Fruit fly (Drosophila melanogaster) whole organism: ENCODE results near the gene mon2.
A peak's percentile ranks its signal among the peaks of the same experiment; 100 is the strongest.

ENCODE experiments used
- CG8478 ChIP-seq: fragments of >200 bp; optimal IDR thresholded peaks from 2 replicates; lab custom pipeline; 2018; ENCODE audit warnings: inconsistent platforms
- Dll ChIP-seq: fragments of >200 bp; optimal IDR thresholded peaks from 2 replicates; lab custom pipeline; 2017
- EcR ChIP-seq, 2 experiments: fragments of >200 bp; optimal IDR thresholded peaks; 2 replicates each; lab custom pipeline; 2017; ENCODE audit warnings: missing biosample characterization in 2 of 2, missing genetic modification characterization in 2 of 2, missing genetic modification reagents in 2 of 2
- pan ChIP-seq: fragments of >200 bp; optimal IDR thresholded peaks from 2 replicates; lab custom pipeline; 2017
- psq ChIP-seq: fragments of >200 bp; optimal IDR thresholded peaks from 2 replicates; lab custom pipeline; 2017
- usp ChIP-seq: fragments of >200 bp; optimal IDR thresholded peaks from 2 replicates; lab custom pipeline; 2017; ENCODE audit warnings: missing biosample characterization, missing genetic modification characterization, mixed read lengths

Gene mon2

DNA sequence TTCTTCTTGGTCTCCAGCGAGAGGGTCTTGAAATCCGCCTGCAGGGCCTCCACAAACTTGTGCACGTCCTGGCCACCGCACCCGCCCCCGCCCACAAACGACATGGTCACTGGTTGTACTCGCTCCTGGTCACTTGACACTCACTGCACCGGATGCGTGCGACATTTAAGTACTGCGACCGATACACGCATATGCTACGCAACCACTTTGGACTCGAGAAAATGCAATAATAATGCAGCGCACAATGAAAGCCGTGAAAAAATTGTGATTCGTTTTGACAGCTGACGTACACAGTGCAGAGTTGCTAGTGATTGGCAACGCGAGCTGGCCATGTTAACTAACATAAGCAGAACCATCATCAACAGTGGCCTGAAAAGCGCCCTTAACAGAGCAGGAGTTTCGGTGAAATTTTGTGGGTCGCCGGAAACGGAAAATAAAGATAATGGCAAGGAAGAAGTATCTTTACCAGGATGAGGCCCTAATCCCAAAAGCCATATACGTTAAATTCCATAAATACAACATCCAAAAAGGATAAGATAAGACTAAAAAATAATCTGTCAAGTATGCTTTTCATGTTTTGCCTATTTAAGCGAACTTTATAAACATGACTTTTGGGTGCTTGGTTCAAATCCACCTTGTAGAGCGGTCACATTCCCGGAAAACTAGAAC is at the start of gene mon2, which contains the start of gene CG8673:
Gene mon2, minus strand, starts transcription at position 300 of the 669 bp plus-strand sequence.
Gene CG8673, plus strand, starts transcription at position 619 of the 669 bp plus-strand sequence.
- TF ChIP-seq Dll (lab: Kevin White, UChicago) (no peak), EcR (GFP tag; optimal IDR thresholded peaks at IDR 0.05; lab: Kevin White, UChicago) (no peak), CG8478 (lab: Kevin White, UChicago) (no peak), usp (GFP tag; lab: Kevin White, UChicago) (no peak)

DNA sequence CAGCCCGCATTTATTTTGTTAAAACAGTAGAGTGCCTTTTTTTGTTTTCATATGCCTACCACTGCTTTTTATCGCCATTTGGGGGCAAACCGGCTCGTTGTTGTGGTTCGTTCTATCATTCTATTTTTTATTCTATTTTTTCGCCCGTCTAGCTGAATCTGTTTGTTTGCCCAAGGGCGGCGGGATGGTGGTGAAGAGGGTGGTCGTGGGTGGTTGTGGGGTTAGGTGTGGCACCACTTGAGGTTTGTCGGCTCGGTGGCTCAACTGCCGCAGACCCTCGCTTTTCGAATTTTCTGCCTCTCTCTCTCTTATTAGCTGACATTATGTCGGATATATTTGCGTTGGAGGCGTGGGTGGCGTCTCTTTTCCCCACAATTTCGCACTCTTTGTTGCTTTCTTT is 47.7 kb upstream of the mon2 start:
- TF ChIP-seq CG8478 (lab: Kevin White, UChicago) (no peak), Dll (lab: Kevin White, UChicago) (no peak), usp (GFP tag; lab: Kevin White, UChicago) (no peak), pan (lab: Kevin White, UChicago) (no peak), psq (lab: Kevin White, UChicago) (no peak), EcR (GFP tag; optimal IDR thresholded peaks at IDR 0.05; lab: Kevin White, UChicago) (no peak)

DNA sequence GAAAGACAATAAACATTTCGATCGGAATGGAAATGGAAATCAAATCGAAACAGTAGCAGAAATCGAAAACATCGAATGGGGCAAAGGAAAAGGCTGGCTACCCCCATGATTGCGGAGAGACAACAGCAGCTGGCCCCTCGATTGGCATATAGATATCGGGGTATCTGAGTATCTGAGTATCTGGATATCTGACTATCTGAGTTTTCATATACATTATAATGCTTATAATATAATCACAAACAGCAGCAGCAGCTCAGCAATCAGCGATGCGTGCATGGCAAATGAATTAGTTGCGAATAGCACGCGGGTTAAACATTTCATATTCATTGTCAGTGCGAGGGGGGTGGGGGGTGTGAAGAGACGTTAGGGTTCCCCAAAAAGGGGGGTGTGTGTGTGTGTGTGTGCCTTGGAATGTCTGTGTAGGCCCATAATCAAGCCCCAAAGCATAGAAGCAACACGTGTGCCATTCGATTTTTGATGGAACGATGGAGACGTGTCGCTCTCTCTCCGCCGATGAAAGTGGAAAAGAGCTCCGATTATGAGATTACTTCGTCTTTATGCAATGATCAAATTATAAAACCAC is 46.9 kb upstream of the mon2 start:
- no peak for TF ChIP-seq CG8478 (lab: Kevin White, UChicago)
- TF ChIP-seq Dll (lab: Kevin White, UChicago), result no peak
- no peak for TF ChIP-seq usp (GFP tag; lab: Kevin White, UChicago)
- no peak for TF ChIP-seq pan (lab: Kevin White, UChicago)
- no peak for TF ChIP-seq psq (lab: Kevin White, UChicago)
- TF ChIP-seq EcR (GFP tag; optimal IDR thresholded peaks at IDR 0.05; lab: Kevin White, UChicago), result no peak

DNA sequence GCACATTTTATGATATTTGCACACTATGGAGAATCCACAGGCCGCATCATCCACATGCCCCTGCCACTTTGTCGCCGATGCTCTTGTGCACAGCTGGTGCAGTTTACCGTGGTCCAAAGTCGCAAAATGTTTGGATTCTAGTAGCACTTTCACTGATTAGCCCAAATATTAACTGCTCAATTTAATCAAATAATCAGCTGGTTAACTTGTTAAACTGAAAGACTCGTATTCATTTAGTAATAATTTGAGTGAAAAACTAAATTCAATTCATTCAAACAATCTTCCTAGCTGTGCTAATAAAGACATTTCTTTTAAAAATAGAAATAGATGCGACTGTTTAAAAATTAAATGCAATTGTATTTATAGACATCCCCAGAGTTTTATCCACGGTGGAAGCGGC is 44.3 kb upstream of the mon2 start:
- TF ChIP-seq usp (GFP tag; lab: Kevin White, UChicago) (no peak), CG8478 (lab: Kevin White, UChicago) (no peak), psq (lab: Kevin White, UChicago) (no peak), Dll (lab: Kevin White, UChicago) (no peak), pan (lab: Kevin White, UChicago) (no peak), EcR (GFP tag; optimal IDR thresholded peaks at IDR 0.05; lab: Kevin White, UChicago) (no peak)

DNA sequence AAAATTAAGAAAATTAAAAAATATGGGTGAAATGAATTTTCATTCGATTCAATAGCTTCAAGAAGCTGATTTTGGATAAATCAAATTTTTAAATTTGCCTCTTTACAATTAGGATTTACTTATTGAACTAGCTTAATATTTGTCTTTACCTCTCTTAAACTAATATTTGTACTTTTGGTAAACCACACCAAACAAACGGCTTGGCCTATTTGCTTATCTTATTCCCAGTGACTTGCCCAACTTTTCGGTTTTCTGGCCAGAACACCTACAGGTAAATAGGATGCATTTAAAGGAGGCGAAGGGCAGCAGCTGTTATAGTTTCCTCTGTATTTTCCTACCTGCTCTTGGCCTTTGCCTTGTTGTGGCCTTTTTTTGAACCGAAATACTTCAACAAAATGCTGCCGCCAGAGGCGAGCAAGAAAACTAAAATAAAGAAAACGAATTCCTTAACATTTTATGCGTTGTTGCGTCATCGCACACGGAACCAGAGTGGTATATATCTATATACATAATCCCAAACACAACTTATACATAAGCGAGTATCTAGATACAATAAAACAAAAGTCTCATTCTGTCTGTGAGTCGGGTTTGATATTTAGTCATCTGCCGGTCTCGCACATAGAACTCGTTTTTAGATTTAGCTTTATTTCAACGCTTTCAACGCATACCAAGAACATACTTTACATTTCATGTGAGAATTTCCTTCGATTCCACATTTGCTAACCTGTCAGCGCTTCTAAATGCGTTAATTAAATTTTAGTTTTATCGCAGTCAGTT is 42.2 kb upstream of the mon2 start:
- TF ChIP-seq psq (lab: Kevin White, UChicago) (no peak), CG8478 (lab: Kevin White, UChicago) (no peak), Dll (lab: Kevin White, UChicago) (no peak), EcR (GFP tag; optimal IDR thresholded peaks at IDR 0.05; lab: Kevin White, UChicago) (no peak), usp (GFP tag; lab: Kevin White, UChicago) (no peak), pan (lab: Kevin White, UChicago) (no peak)

DNA sequence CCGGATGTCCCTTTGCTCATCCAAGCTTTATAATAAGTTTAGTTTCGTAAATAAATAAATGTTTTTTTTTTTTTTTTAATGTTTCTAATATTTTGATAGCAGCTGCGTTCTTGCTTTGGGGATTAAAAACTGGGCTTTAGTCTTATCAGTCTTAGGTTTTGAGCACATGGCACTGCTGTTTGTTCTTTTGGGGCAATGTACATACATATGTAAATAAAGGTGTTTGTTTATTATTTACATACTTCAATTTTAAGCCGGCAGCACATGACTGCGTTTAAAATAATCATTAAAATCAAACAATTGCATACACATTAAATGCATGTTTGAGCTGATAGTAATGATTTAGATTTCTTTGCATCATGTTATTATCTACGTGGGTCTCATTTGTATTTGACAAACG is 40.4 kb upstream of the mon2 start:
- TF ChIP-seq pan (lab: Kevin White, UChicago) (no peak), psq (lab: Kevin White, UChicago) (no peak), EcR (GFP tag; optimal IDR thresholded peaks at IDR 0.05; lab: Kevin White, UChicago) (no peak), usp (GFP tag; lab: Kevin White, UChicago) (no peak), CG8478 (lab: Kevin White, UChicago) (no peak), Dll (lab: Kevin White, UChicago) (no peak)

DNA sequence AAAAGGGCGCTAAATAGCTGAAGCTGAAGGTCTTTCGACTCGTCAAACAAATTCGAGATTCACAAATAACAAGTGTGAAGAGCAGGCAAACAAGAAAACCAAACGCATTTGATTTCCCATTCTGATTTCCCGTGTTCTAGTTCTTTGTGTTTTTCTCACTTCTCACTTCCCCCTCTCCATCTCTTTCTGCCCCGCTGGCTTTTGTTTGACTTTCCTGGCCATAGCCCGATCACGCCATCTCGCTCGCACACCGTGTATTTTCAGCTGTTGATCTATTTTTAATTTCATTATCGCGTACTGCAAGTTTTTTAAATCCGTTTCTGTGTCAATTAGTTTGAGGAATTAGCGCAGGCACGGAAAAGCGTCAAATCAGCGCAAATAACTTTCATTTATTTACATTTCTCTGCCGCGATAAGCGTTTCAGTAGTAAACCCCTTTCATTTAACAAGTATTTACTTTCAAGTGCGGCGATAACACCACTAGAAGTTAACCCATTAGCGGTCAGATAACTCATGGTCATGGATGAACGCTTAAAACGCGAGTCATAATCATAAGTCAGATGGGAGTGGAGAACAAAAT is 39.9 kb upstream of the mon2 start:
- TF ChIP-seq CG8478 (lab: Kevin White, UChicago) (no peak), usp (GFP tag; lab: Kevin White, UChicago) (no peak), pan (lab: Kevin White, UChicago) (no peak), psq (lab: Kevin White, UChicago) (no peak)

DNA sequence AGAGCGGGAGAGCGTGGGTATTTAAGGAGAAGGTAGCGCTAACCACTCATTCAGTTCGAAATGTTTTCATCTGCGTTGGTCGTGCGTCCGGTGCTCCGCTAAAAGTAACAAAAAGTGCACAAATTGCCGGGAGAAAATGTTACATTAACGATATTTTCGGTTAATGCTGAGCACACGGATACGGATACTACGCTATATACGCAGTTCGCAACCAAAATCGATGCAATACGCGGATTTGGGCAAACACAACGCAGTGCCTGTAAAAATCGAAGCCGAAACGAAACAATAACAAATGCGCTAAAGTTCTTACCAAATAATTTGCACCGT is 39.2 kb upstream of the mon2 start, which contains the start of gene Piezo:
Gene Piezo, plus strand, starts transcription at position 49 of the 327 bp plus-strand sequence.
- TF ChIP-seq usp (GFP tag; lab: Kevin White, UChicago) (no peak), CG8478 (lab: Kevin White, UChicago) (no peak), Dll (lab: Kevin White, UChicago) (no peak), EcR (GFP tag; optimal IDR thresholded peaks at IDR 0.05; lab: Kevin White, UChicago) (no peak), psq (lab: Kevin White, UChicago) (no peak), pan (lab: Kevin White, UChicago) (no peak)

DNA sequence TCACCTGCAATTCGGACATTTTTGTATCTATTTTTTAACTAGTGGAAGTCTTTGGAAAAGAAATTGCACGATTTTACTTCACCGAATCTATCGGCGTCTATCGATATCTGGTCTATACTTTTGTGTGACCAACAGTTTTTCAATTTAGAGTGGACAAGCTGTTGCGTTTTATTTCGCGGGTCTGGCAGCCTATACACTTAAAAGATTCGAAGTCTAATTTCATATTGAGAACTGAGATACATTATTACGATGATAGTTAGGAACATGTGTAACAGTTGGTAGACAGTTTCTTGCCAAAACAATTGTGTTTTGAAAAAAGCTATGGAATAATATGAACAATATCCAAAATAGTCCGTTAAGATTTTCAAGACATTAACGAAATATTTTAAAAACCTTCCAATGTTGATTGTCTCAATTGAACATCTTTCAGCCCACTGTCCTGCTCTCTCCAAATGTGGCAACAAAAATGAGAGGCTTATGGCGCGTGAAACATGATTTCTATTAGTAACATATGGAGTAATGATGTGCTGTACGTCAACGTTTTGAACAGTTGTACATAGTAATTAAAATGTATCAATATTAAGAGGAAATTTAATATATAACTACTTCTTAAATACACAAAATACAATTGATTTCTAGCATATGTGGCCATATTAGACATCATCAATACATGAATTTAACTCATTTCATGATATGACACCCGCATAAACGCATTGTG is 38.7 kb upstream of the mon2 start, which contains the start of gene Acbp1:
Gene Acbp1, minus strand, starts transcription at position 146 of the 718 bp plus-strand sequence.
- peak in 1 of 2 experiments; percentile 52 for TF ChIP-seq EcR (GFP tag; optimal IDR thresholded peaks at IDR 0.05; lab: Kevin White, UChicago)
- TF ChIP-seq Dll (lab: Kevin White, UChicago), result no peak

DNA sequence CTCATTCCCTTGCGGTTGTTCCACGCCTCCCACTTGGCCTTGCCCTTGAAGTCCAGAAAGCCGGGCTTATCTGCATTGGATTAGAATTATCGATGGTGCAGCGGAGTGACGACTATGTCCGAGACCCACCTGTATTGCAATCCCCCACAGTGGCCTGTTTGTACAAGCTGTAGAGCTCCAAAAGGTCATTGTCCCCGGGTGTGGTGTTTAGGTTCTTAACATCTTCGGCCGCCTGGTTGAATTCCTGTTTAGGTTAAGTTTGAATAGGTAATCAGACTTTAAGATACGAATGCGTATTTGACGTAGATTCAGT is 38.1 kb upstream of the mon2 start:
- TF ChIP-seq EcR (GFP tag; optimal IDR thresholded peaks at IDR 0.05; lab: Kevin White, UChicago) (peak; percentile 82 to 94), psq (lab: Kevin White, UChicago) (no peak)

DNA sequence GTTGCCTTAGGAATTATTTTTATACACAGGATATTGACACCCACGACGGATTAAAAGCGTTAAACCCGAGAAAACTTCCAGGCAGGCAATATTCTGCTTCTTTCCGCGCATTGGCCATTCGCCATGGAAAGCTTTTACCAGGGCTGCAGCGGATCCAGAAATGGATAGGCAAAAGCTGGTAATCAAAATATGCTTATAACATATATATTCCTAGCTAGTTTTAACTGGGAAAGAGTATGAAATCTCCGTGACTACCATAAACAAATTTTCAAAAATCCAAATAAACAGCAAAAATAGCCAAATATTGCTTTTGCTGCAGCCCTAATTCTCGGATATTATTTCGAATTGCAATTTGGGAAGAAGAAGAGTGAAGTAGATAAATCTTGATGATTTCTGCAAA is 35.7 kb upstream of the mon2 start, which contains the start of the genes PAPLA1 and Rbsn-5:
Gene PAPLA1, minus strand, starts transcription at position 141 of the 400 bp plus-strand sequence.
Gene Rbsn-5, plus strand, starts transcription at position 335 of the 400 bp plus-strand sequence.
- TF ChIP-seq EcR (GFP tag; optimal IDR thresholded peaks at IDR 0.05; lab: Kevin White, UChicago) (no peak), usp (GFP tag; lab: Kevin White, UChicago) (no peak), pan (lab: Kevin White, UChicago) (no peak), CG8478 (lab: Kevin White, UChicago) (no peak), Dll (lab: Kevin White, UChicago) (no peak), psq (lab: Kevin White, UChicago) (no peak)
